Fruit fly (Drosophila melanogaster): Measurements from ENCODE around the gene CG31560.

dm6 chr3R:6334906-6335433 lies 25.2 kb downstream of the CG31560 start, which contains the start of gene Osi19:
- TF ChIP-seq cnc (optimal IDR thresholded peaks at IDR 0.05) (no peak), Clk (GFP tag; optimal IDR thresholded peaks at IDR 0.05) (no peak), toe (GFP tag; optimal IDR thresholded peaks at IDR 0.05) (no peak), kay (GFP tag; ENCODE audit: borderline replicate concordance) (no peak)

All from whole organism, adult.